Fruit fly (Drosophila melanogaster) whole organism, embryonic: Measurements from ENCODE around the gene Hrd3.
A peak's percentile ranks its signal among the peaks of the same experiment; 100 is the strongest.

ENCODE experiments used
- Bgb ChIP-seq: fragments of 200-800 bp; sonication (Bioruptor generic); IDR thresholded peaks from 2 replicates; pipeline ENCODE4 v1.3.6; 2022; ENCODE audit warnings: missing biosample characterization, missing genetic modification characterization; ENCODE audit not compliant: partially characterized antibody
- CG10431 ChIP-seq: fragments of 200-800 bp; sonication (Bioruptor generic); optimal IDR thresholded peaks from 3 replicates; lab custom pipeline; 2018; ENCODE audit warnings: missing biosample characterization, mild to moderate bottlenecking, missing genetic modification characterization
- CG13287 ChIP-seq: fragments of 200-800 bp; sonication (Bioruptor generic); IDR thresholded peaks from 2 replicates; pipeline ENCODE4 v1.3.6; 2022; ENCODE audit warnings: missing biosample characterization, missing genetic modification characterization; ENCODE audit not compliant: partially characterized antibody
- CG15514 ChIP-seq: fragments of 200-800 bp; sonication (Bioruptor generic); optimal IDR thresholded peaks from 3 replicates; lab custom pipeline; 2017; ENCODE audit warnings: missing biosample characterization, missing genetic modification characterization, mild to moderate bottlenecking, moderate library complexity, missing genetic modification reagents
- CG17568 ChIP-seq: fragments of 200-800 bp; sonication (Bioruptor generic); optimal IDR thresholded peaks from 2 replicates; lab custom pipeline; 2018; ENCODE audit warnings: missing biosample characterization, mild to moderate bottlenecking, missing genetic modification characterization, moderate library complexity
- CG34376 ChIP-seq: fragments of 200-800 bp; sonication (Bioruptor generic); optimal IDR thresholded peaks from 2 replicates; lab custom pipeline; 2018; ENCODE audit warnings: missing biosample characterization, mild to moderate bottlenecking, missing genetic modification characterization
- CG4820 ChIP-seq: fragments of 200-800 bp; sonication (Bioruptor generic); optimal IDR thresholded peaks from 3 replicates; lab custom pipeline; 2016; ENCODE audit warnings: missing biosample characterization, missing genetic modification characterization
- CG8944 ChIP-seq: fragments of 200-800 bp; sonication (Bioruptor generic); optimal IDR thresholded peaks from 3 replicates; lab custom pipeline; 2016; ENCODE audit warnings: missing biosample characterization, missing genetic modification characterization
- CG9727 ChIP-seq: fragments of 200-800 bp; sonication (Bioruptor generic); optimal IDR thresholded peaks from 3 replicates; lab custom pipeline; 2017; ENCODE audit warnings: missing biosample characterization, mild to moderate bottlenecking, missing genetic modification characterization
- CG9876 ChIP-seq: fragments of 200-800 bp; sonication (Bioruptor generic); optimal IDR thresholded peaks from 2 replicates; lab custom pipeline; 2016; ENCODE audit warnings: missing biosample characterization, missing genetic modification characterization
- Dip2 ChIP-seq: fragments of 200-800 bp; sonication (Bioruptor generic); IDR thresholded peaks from 2 replicates; pipeline ENCODE4 v1.3.6; 2022; ENCODE audit warnings: missing biosample characterization, missing genetic modification characterization
- Doc3 ChIP-seq: fragments of 200-800 bp; sonication (Bioruptor generic); IDR thresholded peaks from 3 replicates; pipeline ENCODE4 v1.3.6; 2022; ENCODE audit warnings: missing biosample characterization, missing genetic modification characterization; ENCODE audit not compliant: partially characterized antibody
- Dp ChIP-seq: fragments of 200-800 bp; sonication (Bioruptor generic); optimal IDR thresholded peaks from 2 replicates; lab custom pipeline; 2018; ENCODE audit warnings: missing biosample characterization, mild to moderate bottlenecking, missing genetic modification characterization, moderate library complexity
- Dref ChIP-seq: fragments of 200-800 bp; sonication (Bioruptor generic); IDR thresholded peaks from 2 replicates; pipeline ENCODE4 v1.3.6; 2022; ENCODE audit warnings: missing biosample characterization, missing genetic modification characterization
- E2f2 ChIP-seq: fragments of 200-800 bp; sonication (Bioruptor generic); IDR thresholded peaks from 2 replicates; pipeline ENCODE4 v1.3.6; 2022; ENCODE audit warnings: missing biosample characterization, missing genetic modification characterization
- Ets97D ChIP-seq: fragments of 200-800 bp; sonication (Bioruptor generic); optimal IDR thresholded peaks from 3 replicates; lab custom pipeline; 2016; ENCODE audit warnings: missing biosample characterization, missing genetic modification characterization
- Fer1 ChIP-seq: fragments of 200-800 bp; sonication (Bioruptor generic); optimal IDR thresholded peaks from 2 replicates; lab custom pipeline; 2017; ENCODE audit warnings: missing biosample characterization, mild to moderate bottlenecking, missing genetic modification characterization
- Hey ChIP-seq: fragments of 200-800 bp; sonication (Bioruptor generic); optimal IDR thresholded peaks from 3 replicates; lab custom pipeline; 2018; ENCODE audit warnings: missing biosample characterization, mild to moderate bottlenecking, missing genetic modification characterization
- HmgZ ChIP-seq: fragments of 200-800 bp; sonication (Bioruptor generic); optimal IDR thresholded peaks from 2 replicates; lab custom pipeline; 2018; ENCODE audit warnings: missing biosample characterization, mild to moderate bottlenecking, missing genetic modification characterization
- Hr78 ChIP-seq, 2 experiments: fragments of 200-800 bp in 1 of 2; fragments of >200 bp in 1 of 2; sonication (Bioruptor generic) in 1 of 2; optimal IDR thresholded peaks; 2 replicates each; lab custom pipeline; 2017 to 2019; ENCODE audit warnings: missing biosample characterization in 2 of 2, missing genetic modification characterization in 2 of 2, mild to moderate bottlenecking in 1 of 2, moderate library complexity in 1 of 2
- Jarid2 ChIP-seq: fragments of 200-800 bp; sonication (Bioruptor generic); optimal IDR thresholded peaks from 3 replicates; lab custom pipeline; 2017; ENCODE audit warnings: mild to moderate bottlenecking, missing biosample characterization, missing genetic modification reagents, missing genetic modification characterization
- Med ChIP-seq: fragments of 200-800 bp; sonication (Bioruptor generic); peaks from one replicate; lab custom pipeline; 2016; ENCODE audit warnings: missing biosample characterization, missing genetic modification characterization, mild to moderate bottlenecking, inconsistent platforms, moderate library complexity
- Myb ChIP-seq: fragments of 200-800 bp; sonication (Bioruptor generic); optimal IDR thresholded peaks from 2 replicates; lab custom pipeline; 2016; ENCODE audit warnings: missing biosample characterization, missing genetic modification characterization
- Pdp1 ChIP-seq, 2 experiments: fragments of 200-800 bp; sonication (Bioruptor generic); optimal IDR thresholded peaks; 3 replicates each; lab custom pipeline; 2016; ENCODE audit warnings: missing biosample characterization in 2 of 2, missing genetic modification characterization in 2 of 2, mild to moderate bottlenecking in 1 of 2, moderate library complexity in 1 of 2
- Six4 ChIP-seq: fragments of 200-800 bp; sonication (Bioruptor generic); optimal IDR thresholded peaks from 2 replicates; lab custom pipeline; 2016; ENCODE audit warnings: missing biosample characterization, missing genetic modification characterization
- Sox100B ChIP-seq: fragments of 200-800 bp; sonication (Bioruptor generic); optimal IDR thresholded peaks from 3 replicates; lab custom pipeline; 2018; ENCODE audit warnings: missing biosample characterization, mild to moderate bottlenecking, missing genetic modification characterization
- Spps ChIP-seq: fragments of 200-800 bp; sonication (Bioruptor generic); optimal IDR thresholded peaks from 2 replicates; lab custom pipeline; 2018; ENCODE audit warnings: missing biosample characterization, mild to moderate bottlenecking, missing genetic modification characterization
- amos ChIP-seq: fragments of 200-800 bp; sonication (Bioruptor generic); IDR thresholded peaks from 2 replicates; pipeline ENCODE4 v1.3.6; 2022; ENCODE audit warnings: missing biosample characterization, missing genetic modification characterization; ENCODE audit not compliant: partially characterized antibody
- bab2 ChIP-seq: fragments of 200-800 bp; sonication (Bioruptor generic); optimal IDR thresholded peaks from 2 replicates; lab custom pipeline; 2016; ENCODE audit warnings: missing biosample characterization, missing genetic modification characterization
- bigmax ChIP-seq: fragments of 200-800 bp; sonication (Bioruptor generic); optimal IDR thresholded peaks from 2 replicates; lab custom pipeline; 2018; ENCODE audit warnings: missing biosample characterization, mild to moderate bottlenecking, missing genetic modification characterization
- cato ChIP-seq: fragments of 200-800 bp; sonication (Bioruptor generic); optimal IDR thresholded peaks from 2 replicates; lab custom pipeline; 2016; ENCODE audit warnings: missing biosample characterization, missing genetic modification characterization, borderline replicate concordance
- chm ChIP-seq: fragments of 200-800 bp; sonication (Bioruptor generic); IDR thresholded peaks from 2 replicates; pipeline ENCODE4 v1.3.6; 2022; ENCODE audit warnings: missing biosample characterization, missing genetic modification characterization
- cwo ChIP-seq: fragments of 200-800 bp; sonication (Bioruptor generic); optimal IDR thresholded peaks from 3 replicates; lab custom pipeline; 2017; ENCODE audit warnings: missing biosample characterization, missing genetic modification characterization, mild to moderate bottlenecking, moderate library complexity, missing genetic modification reagents
- exex ChIP-seq: fragments of 200-800 bp; sonication (Bioruptor generic); optimal IDR thresholded peaks from 4 replicates; lab custom pipeline; 2018; ENCODE audit warnings: missing biosample characterization, mild to moderate bottlenecking, missing genetic modification characterization, moderate library complexity
- gcm ChIP-seq: fragments of 200-800 bp; sonication (Bioruptor generic); optimal IDR thresholded peaks from 2 replicates; lab custom pipeline; 2019; ENCODE audit warnings: missing biosample characterization, mild to moderate bottlenecking, missing genetic modification characterization, moderate library complexity
- hkb ChIP-seq, 2 experiments: fragments of 200-800 bp in 1 of 2; fragments of >200 bp in 1 of 2; sonication (Bioruptor generic) in 1 of 2; IDR thresholded peaks in 1 of 2; optimal IDR thresholded peaks in 1 of 2; 2 replicates each; pipeline versions ENCODE4 v1.3.6 to Lab custom; 2017 to 2022; ENCODE audit warnings: missing biosample characterization in 1 of 2, missing genetic modification characterization in 1 of 2
- pzg ChIP-seq: fragments of 200-800 bp; sonication (Bioruptor generic); optimal IDR thresholded peaks from 3 replicates; lab custom pipeline; 2018; ENCODE audit warnings: missing biosample characterization, mild to moderate bottlenecking, missing genetic modification characterization, moderate library complexity
- rib ChIP-seq: fragments of 200-800 bp; sonication (Bioruptor generic); IDR thresholded peaks from 2 replicates; pipeline ENCODE4 v1.3.6; 2022; ENCODE audit warnings: missing biosample characterization, missing genetic modification characterization
- slbo ChIP-seq: fragments of 200-800 bp; sonication (Bioruptor generic); IDR thresholded peaks from 2 replicates; pipeline ENCODE4 v1.3.6; 2022; ENCODE audit warnings: missing biosample characterization, missing genetic modification characterization
- sr ChIP-seq: fragments of 200-800 bp; sonication (Bioruptor generic); IDR thresholded peaks from 3 replicates; pipeline ENCODE4 v1.3.6; 2022; ENCODE audit warnings: missing biosample characterization, missing genetic modification characterization
- stc ChIP-seq: fragments of 200-800 bp; sonication (Bioruptor generic); IDR thresholded peaks from 2 replicates; pipeline ENCODE4 v1.3.6; 2022; ENCODE audit warnings: missing biosample characterization, missing genetic modification characterization
- sug ChIP-seq: fragments of 200-800 bp; optimal IDR thresholded peaks from 2 replicates; lab custom pipeline; 2019; ENCODE audit warnings: missing biosample characterization, mild to moderate bottlenecking, missing genetic modification characterization, moderate library complexity
- tna ChIP-seq: fragments of 200-800 bp; sonication (Bioruptor generic); IDR thresholded peaks from 2 replicates; pipeline ENCODE4 v1.3.6; 2022; ENCODE audit warnings: missing biosample characterization, missing genetic modification characterization; ENCODE audit not compliant: partially characterized antibody
- tup ChIP-seq: fragments of 200-800 bp; sonication (Bioruptor generic); optimal IDR thresholded peaks from 2 replicates; lab custom pipeline; 2016; ENCODE audit warnings: missing biosample characterization, mild to moderate bottlenecking, missing genetic modification characterization, moderate library complexity
- vfl ChIP-seq: fragments of 200-800 bp; sonication (Bioruptor generic); optimal IDR thresholded peaks from 2 replicates; lab custom pipeline; 2016; ENCODE audit warnings: missing biosample characterization, missing genetic modification characterization

Hrd3 gene

DNA sequence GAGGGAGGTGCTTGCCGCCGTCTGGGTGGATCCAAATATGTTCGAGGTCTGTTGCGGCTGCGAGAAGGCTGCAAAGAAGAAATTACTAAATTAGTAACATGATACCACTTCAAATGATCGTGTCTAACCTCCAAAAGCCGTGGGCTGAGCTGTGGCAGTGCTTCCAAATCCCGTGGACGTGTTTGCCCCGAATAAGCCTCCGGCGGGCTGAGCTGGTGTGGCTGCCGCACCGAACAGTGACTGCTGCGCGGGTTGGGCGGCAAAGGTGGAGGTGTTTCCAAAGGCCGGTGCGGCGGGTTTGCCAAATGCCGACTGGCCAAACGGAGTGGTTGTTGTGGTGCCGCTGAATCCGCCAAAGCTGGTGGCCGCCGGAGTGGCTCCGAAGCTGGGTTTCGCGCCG is 22.4 kb upstream of the Hrd3 start (continued):
- TF ChIP-seq vfl (GFP tag; lab: Kevin White, UChicago) (no peak), stc (GFP tag; lab: Robert Waterston, UW) (no peak), bigmax (GFP tag; lab: Kevin White, UChicago) (peak; percentile 85)

DNA sequence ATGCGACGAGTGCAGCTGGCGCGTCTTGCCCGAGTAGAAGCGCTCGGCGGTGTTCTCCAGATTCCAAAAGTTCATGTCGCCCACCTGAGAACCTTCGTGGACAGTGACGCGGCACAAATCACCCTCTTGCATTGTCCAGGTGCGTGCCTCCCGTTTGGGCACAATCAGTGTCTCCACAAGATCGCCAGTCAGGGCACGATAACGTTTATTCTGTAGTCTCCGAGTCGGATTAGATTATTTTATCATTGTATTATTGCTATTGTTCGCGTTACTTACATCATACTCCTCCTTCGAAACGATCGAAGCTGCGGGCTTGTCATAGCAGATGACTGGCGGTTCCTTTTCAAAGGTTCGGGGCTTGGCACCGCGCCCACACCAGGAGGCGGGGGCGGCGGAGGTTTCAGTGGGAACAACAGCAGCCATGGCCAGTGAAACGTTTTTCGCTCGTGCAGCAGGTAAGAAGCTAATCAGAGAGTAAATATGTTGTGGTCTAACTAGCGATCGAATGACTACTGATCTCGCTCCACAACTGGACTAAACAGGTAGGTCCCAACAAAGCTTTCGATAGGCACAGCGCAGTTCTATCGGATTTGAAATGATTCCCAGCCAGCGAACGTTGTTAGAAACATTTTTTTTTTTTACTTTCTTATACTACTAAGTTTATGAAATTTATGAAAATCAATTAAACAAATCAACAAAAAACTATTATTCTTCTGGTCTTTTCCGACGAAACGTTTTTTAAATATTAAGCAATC is 15.4 kb upstream of the Hrd3 start, which contains the start of gene CG10208:
CG10208 (minus strand) TSS at position 518 of the 755 bp plus-strand sequence.
- TF ChIP-seq CG34376 (GFP tag; lab: Kevin White, UChicago) = peak; percentile 26
- no peak for TF ChIP-seq CG9727 (GFP tag; lab: Kevin White, UChicago)
- peak; percentile 59 for TF ChIP-seq Dp (GFP tag; lab: Kevin White, UChicago)
- peak; percentile 28; the same call in 1 of the 2 replicates for TF ChIP-seq amos (GFP tag; lab: Robert Waterston, UW)
- no peak for TF ChIP-seq Spps (tag; lab: Kevin White, UChicago)
- peak; percentile 68 for TF ChIP-seq E2f2 (GFP tag; lab: Robert Waterston, UW)
- no peak for TF ChIP-seq rib
- peak; percentile 73 for TF ChIP-seq cwo (GFP tag; lab: Kevin White, UChicago)
- TF ChIP-seq tup (GFP tag; lab: Kevin White, UChicago) = no peak
- peak; percentile 37 for TF ChIP-seq CG15514 (GFP tag; lab: Kevin White, UChicago)
- peak; percentile 30; the same call in 1 of the 2 replicates for TF ChIP-seq CG13287
- TF ChIP-seq Jarid2 (GFP tag; lab: Kevin White, UChicago) = peak; percentile 15
- peak; percentile 22 for TF ChIP-seq exex (tag; lab: Kevin White, UChicago)
- peak; percentile 3 for TF ChIP-seq HmgZ (tag; lab: Kevin White, UChicago)
- peak; percentile 31; the same call in 1 of the 2 replicates for TF ChIP-seq slbo (GFP tag; lab: Robert Waterston, UW)
- peak; percentile 54 for TF ChIP-seq Med (GFP tag; lab: Kevin White, UChicago)
- peak; percentile 7 for TF ChIP-seq sug (tag; lab: Kevin White, UChicago)
- no peak for TF ChIP-seq CG10431
- TF ChIP-seq pzg (GFP tag; lab: Kevin White, UChicago) = peak; percentile 18
- 0 out of 2 replicates have a peak, but pooled peaks have one; percentile 7 for TF ChIP-seq chm (GFP tag; lab: Robert Waterston, UW)
- no peak for TF ChIP-seq cato (GFP tag; lab: Kevin White, UChicago)
- TF ChIP-seq Bgb = peak; percentile 39; the same call in 1 of the 2 replicates
- peak in 1 of 2 experiments; percentile 64 for TF ChIP-seq Pdp1 (GFP tag; optimal IDR thresholded peaks at IDR 0.05; lab: Kevin White, UChicago)
- TF ChIP-seq Hey = peak; percentile 86
- TF ChIP-seq Dref (GFP tag; lab: Robert Waterston, UW) = peak; percentile 55
- peak; percentile 33 for TF ChIP-seq Fer1
- no peak for TF ChIP-seq Dip2 (GFP tag; lab: Robert Waterston, UW)
- 0 out of 3 replicates have a peak, but pooled peaks have one; percentile 36 for TF ChIP-seq sr (GFP tag; lab: Robert Waterston, UW)
- TF ChIP-seq, all 482 proteins: peak for 21

DNA sequence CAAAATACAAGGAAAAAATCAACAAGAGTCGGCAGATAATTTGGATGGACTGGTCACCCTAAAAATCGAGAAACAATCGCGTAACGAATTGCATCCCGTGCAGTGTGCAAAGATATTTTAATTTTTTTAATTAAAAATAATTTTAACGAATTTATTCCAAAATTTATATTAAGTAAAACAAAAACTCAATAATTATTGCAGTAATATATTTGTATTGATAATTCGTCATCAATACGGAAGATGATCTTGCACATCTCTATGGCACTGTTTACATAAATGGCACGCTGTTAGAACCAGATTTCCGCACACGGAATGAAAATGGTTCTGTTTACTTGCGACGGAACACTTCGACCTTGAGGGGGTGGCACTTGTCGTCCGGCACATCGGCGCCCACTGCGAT is 14.5 kb upstream of the Hrd3 start, which contains the start of gene tst:
tst (minus strand) TSS at position 52 of the 400 bp plus-strand sequence.
- TF ChIP-seq bab2 (GFP tag; lab: Kevin White, UChicago) (peak; percentile 35), Six4 (peak; percentile 81), Hr78 (GFP tag; optimal IDR thresholded peaks at IDR 0.05; lab: Kevin White, UChicago) (no peak), Myb (GFP tag; lab: Kevin White, UChicago) (peak; percentile 2), CG9876 (no peak), Sox100B (GFP tag; lab: Kevin White, UChicago) (peak; percentile 88), tna (GFP tag; lab: Robert Waterston, UW) (no peak), CG17568 (GFP tag; lab: Kevin White, UChicago) (no peak), CG4820 (GFP tag; lab: Kevin White, UChicago) (peak; percentile 82), hkb (optimal IDR thresholded peaks at IDR 0.05; lab: Kevin White, UChicago) (no peak), hkb (GFP tag; IDR thresholded peaks at IDR 0.05; lab: Robert Waterston, UW) (peak; percentile 93), Doc3 (peak; percentile 28; the same call in 1 of the 3 replicates), gcm (GFP tag; lab: Kevin White, UChicago) (peak; percentile 87), Ets97D (GFP tag; lab: Kevin White, UChicago) (peak; percentile 17), CG8944 (GFP tag; lab: Kevin White, UChicago) (peak; percentile 34)
